Worm (Caenorhabditis elegans): ENCODE data around the gene F45D3.2.

DNA sequence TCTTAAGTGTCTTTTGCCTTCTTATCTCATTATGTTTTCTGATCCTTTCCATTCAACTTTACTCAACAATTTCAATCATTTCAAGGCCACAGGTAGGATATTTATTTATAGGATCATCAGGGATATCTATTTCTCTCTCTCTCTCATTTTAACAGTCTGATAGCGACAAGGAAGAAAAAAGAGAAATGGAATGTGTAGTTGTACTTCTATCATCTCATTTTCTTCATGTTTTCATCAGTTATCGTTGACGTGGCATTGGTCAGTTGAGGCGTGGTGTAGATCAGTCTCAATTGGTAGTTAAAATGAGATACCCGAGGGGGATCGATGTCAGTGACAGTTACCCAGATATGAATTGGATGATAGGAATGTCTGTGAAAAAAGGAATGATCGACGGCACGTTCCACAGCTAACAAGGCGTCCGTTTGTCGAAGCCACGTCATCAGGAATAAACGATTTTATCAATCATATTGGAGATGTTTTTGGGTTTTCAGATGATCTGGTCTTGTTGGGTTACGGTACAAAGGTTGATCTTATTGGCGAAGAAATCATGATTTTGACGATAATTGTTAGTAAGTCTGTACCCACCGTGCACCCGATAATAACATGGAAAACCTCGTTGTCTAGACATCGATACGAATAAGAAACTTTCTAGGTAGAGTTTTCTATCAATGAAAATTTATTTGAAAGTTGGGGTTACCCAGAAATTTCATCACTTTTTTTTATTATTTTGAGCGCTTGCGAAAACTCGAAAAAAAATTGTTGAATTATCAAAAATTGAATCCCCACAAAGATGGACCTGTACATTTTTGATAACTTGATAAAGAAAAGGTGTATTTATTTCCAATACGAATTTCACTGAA lies 13.6 kb downstream of the F45D3.2 start:
- TF ChIP-seq elt-1 (tag; optimal IDR thresholded peaks at IDR 0.05; ENCODE audit: borderline replicate concordance, insufficient read depth) (no peak), lsy-2 (tag; optimal IDR thresholded peaks at IDR 0.05) (no peak), elt-3 (tag; optimal IDR thresholded peaks at IDR 0.05) (no peak), nhr-28 (tag; optimal IDR thresholded peaks at IDR 0.05) (no peak), mab-5 (tag; optimal IDR thresholded peaks at IDR 0.05) (no peak), unc-39 (tag; optimal IDR thresholded peaks at IDR 0.05) (no peak), zip-8 (tag; optimal IDR thresholded peaks at IDR 0.05) (no peak), pha-4 (tag; optimal IDR thresholded peaks at IDR 0.05) (no peak), mep-1 (tag; optimal IDR thresholded peaks at IDR 0.05) (no peak), nhr-12 (tag; optimal IDR thresholded peaks at IDR 0.05) (no peak), nhr-2 (tag; optimal IDR thresholded peaks at IDR 0.05) (no peak), M03D4.4 (tag; optimal IDR thresholded peaks at IDR 0.05) (no peak)

Data from whole organism, mixed stage, embryonic.